Worm (Caenorhabditis elegans): Measurements from ENCODE around the gene hrpu-2.

- no peak for TF ChIP-seq efl-1 (GFP tag; optimal IDR thresholded peaks at IDR 0.05)
- TF ChIP-seq egl-44 (GFP tag; IDR thresholded peaks at IDR 0.05) = no peak
- TF ChIP-seq let-526 (GFP tag; IDR thresholded peaks at IDR 0.05) = no peak
- no peak for TF ChIP-seq egl-18 (GFP tag; IDR thresholded peaks at IDR 0.05)
- TF ChIP-seq snpc-4 (GFP tag; optimal IDR thresholded peaks at IDR 0.05) = no peak
- TF ChIP-seq snpc-4 (tag; optimal IDR thresholded peaks at IDR 0.05) = peak in 1 of 4 experiments; percentile 27
- TF ChIP-seq ama-1 (optimal IDR thresholded peaks at IDR 0.05) = no peak
- TF ChIP-seq ama-1 (GFP tag; optimal IDR thresholded peaks at IDR 0.05) = no peak
Measured at ce11 chrIV:2236654-2237613, 59.2 kb downstream of the hrpu-2 start.

Measured in whole organism, young adult.